Fruit fly (Drosophila melanogaster): ENCODE results near the gene CG31279.

CG31279 gene

dm6 chr3R:16423323-16423722 is 7.2 kb upstream of the CG31279 start:
- TF ChIP-seq gl (tag; optimal IDR thresholded peaks at IDR 0.05) (peak; percentile 55), CG4496 (GFP tag; IDR thresholded peaks at IDR 0.05) (peak; percentile 59; the same call in 1 of the 3 replicates), CG8159 (tag; optimal IDR thresholded peaks at IDR 0.05) (peak; percentile 25), D1 (tag; optimal IDR thresholded peaks at IDR 0.05) (no peak), CG34367 (tag; optimal IDR thresholded peaks at IDR 0.05) (peak; percentile 10), CG15710 (tag; optimal IDR thresholded peaks at IDR 0.05) (peak; percentile 3), EcR (GFP tag; optimal IDR thresholded peaks at IDR 0.05) (no peak), CG12605 (GFP tag; IDR thresholded peaks at IDR 0.05) (peak; percentile 17; the same call in 1 of the 2 replicates), CG13204 (GFP tag; optimal IDR thresholded peaks at IDR 0.05) (peak; percentile 37)

DNA sequence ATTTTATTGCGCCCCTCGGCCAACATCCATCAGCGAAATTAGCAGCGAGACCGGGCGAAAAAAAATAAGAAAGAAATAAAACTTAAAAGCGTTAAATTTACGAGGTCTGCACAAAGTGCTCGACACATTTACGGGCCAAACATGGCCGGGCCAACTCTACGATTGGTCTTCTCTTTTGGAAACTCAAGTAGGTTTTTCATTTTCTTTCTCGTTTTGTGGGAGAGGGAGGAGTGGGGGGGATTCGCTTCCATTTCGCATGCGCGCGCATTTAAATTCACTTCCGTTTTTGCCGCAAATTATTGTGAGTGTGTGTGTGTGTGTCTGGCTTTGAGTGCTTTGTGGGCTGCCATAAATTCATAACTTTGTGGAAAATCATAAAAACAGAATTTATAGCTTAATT is 3.0 kb upstream of the CG31279 start:
- TF ChIP-seq CG32121 (GFP tag; IDR thresholded peaks at IDR 0.05) (no peak), rn (GFP tag; IDR thresholded peaks at IDR 0.05) (no peak), CG8159 (tag; optimal IDR thresholded peaks at IDR 0.05) (no peak), CG34367 (tag; optimal IDR thresholded peaks at IDR 0.05) (no peak), CG14655 (GFP tag; optimal IDR thresholded peaks at IDR 0.05) (no peak), Ets98B (GFP tag; IDR thresholded peaks at IDR 0.05) (no peak), CG4496 (GFP tag; IDR thresholded peaks at IDR 0.05) (no peak), CG13204 (GFP tag; optimal IDR thresholded peaks at IDR 0.05) (no peak), Pif1B (GFP tag; optimal IDR thresholded peaks at IDR 0.05) (no peak), CG8301 (tag; optimal IDR thresholded peaks at IDR 0.05) (no peak), D1 (tag; optimal IDR thresholded peaks at IDR 0.05) (no peak), CG10348 (GFP tag; IDR thresholded peaks at IDR 0.05) (no peak), gl (tag; optimal IDR thresholded peaks at IDR 0.05) (no peak), EcR (GFP tag; optimal IDR thresholded peaks at IDR 0.05) (no peak)

- TF ChIP-seq rn (GFP tag; IDR thresholded peaks at IDR 0.05) (no peak), CG4496 (GFP tag; IDR thresholded peaks at IDR 0.05) (peak; percentile 39; the same call in 1 of the 3 replicates), Snoo (tag; optimal IDR thresholded peaks at IDR 0.05) (peak; percentile 1), CG8159 (tag; optimal IDR thresholded peaks at IDR 0.05) (peak; percentile 9), CG9948 (tag; optimal IDR thresholded peaks at IDR 0.05) (no peak), CG32121 (GFP tag; IDR thresholded peaks at IDR 0.05) (no peak), CG13204 (GFP tag; optimal IDR thresholded peaks at IDR 0.05) (no peak), gl (tag; optimal IDR thresholded peaks at IDR 0.05) (no peak), CG12605 (GFP tag; IDR thresholded peaks at IDR 0.05) (no peak), CG34367 (tag; optimal IDR thresholded peaks at IDR 0.05) (no peak)
Observed at dm6 chr3R:16431707-16432106, 1.2 kb downstream of the CG31279 start.

DNA sequence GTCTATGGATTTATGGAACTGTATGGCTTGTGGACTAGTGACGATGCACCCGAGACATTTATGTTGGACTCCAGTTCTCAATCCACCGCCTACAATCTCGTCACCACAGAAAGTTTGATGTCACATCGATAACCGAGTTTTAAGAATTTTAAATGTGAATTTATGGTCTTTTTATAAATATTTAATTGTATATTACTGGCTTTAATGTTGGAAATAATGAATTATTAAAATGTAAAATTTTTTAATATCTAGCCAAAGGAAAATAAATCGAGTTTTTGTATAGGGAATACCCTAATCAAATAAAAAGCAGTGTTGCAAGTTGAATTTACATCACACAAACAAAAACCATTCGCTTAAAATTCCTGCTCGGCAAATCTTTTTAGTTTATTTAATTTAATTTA is 2.2 kb downstream of the CG31279 start, which contains the start of gene Fntb:
Gene Fntb, plus strand, starts transcription at position 334 of the 401 bp plus-strand sequence.
- TF ChIP-seq gl (tag; optimal IDR thresholded peaks at IDR 0.05) (no peak), D1 (tag; optimal IDR thresholded peaks at IDR 0.05) (no peak), CG9948 (tag; optimal IDR thresholded peaks at IDR 0.05) (peak; percentile 57), Pif1A (GFP tag; optimal IDR thresholded peaks at IDR 0.05) (no peak), CG4496 (GFP tag; IDR thresholded peaks at IDR 0.05) (no peak), CG13204 (GFP tag; optimal IDR thresholded peaks at IDR 0.05) (no peak), CG32121 (GFP tag; IDR thresholded peaks at IDR 0.05) (peak; percentile 56), Pif1B (GFP tag; optimal IDR thresholded peaks at IDR 0.05) (no peak), CG17806 (tag; optimal IDR thresholded peaks at IDR 0.05) (peak; percentile 62), Ets98B (GFP tag; IDR thresholded peaks at IDR 0.05) (no peak; the same call in 1 of the 2 replicates), EcR (GFP tag; optimal IDR thresholded peaks at IDR 0.05) (no peak), fd96Ca (GFP tag; IDR thresholded peaks at IDR 0.05) (no peak), CG12605 (GFP tag; IDR thresholded peaks at IDR 0.05) (peak; percentile 37; the same call in 1 of the 2 replicates), CG34367 (tag; optimal IDR thresholded peaks at IDR 0.05) (peak; percentile 40), Snoo (tag; optimal IDR thresholded peaks at IDR 0.05) (peak; percentile 35), CG15710 (tag; optimal IDR thresholded peaks at IDR 0.05) (peak; percentile 68), CG14655 (GFP tag; optimal IDR thresholded peaks at IDR 0.05) (no peak), CG8301 (tag; optimal IDR thresholded peaks at IDR 0.05) (peak; percentile 66), CG10348 (GFP tag; IDR thresholded peaks at IDR 0.05) (no peak), CG8159 (tag; optimal IDR thresholded peaks at IDR 0.05) (no peak), rn (GFP tag; IDR thresholded peaks at IDR 0.05) (no peak)

dm6 chr3R:16434599-16434998 is 4.1 kb downstream of the CG31279 start, which contains the start of gene CG14881:
Gene CG14881 (plus strand): TSS chr3R:16434899.
- TF ChIP-seq Ets98B (GFP tag; IDR thresholded peaks at IDR 0.05): no peak

dm6 chr3R:16436374-16437037 is 6.0 kb downstream of the CG31279 start, which contains the start of gene mRpS33:
Gene mRpS33 (minus strand): TSS chr3R:16436597.
- no peak for TF ChIP-seq CG9948 (tag; optimal IDR thresholded peaks at IDR 0.05)

DNA sequence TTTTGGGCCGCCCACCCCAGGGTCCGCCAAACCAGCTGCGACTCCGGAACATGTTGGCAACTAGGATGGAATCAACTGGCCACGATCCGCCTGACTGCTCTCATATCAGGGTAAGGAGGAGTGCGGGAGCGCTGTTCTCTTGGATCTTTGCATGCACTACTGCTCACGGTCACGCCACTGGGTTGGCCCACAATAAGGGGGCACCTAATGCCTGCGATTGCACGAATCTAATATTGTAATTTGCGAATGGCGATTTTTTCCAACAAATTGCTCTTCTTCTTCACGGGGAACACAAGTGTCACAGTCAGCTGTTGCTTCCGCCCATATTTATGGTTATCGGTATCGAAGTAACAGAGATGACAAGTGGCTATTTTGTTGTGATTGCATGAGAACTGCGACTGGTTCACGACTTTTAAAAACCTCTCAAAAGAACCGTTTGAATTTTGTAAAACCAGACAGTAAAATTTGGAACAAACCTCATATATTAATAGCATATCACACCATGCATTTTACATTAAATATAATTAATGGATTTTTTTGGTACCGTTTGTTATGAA is 11.0 kb downstream of the CG31279 start, which contains the start of gene ema:
Gene ema, minus strand, starts transcription at position 295 of the 557 bp plus-strand sequence.
- TF ChIP-seq CG14655 (GFP tag; optimal IDR thresholded peaks at IDR 0.05): no peak
- TF ChIP-seq CG8159 (tag; optimal IDR thresholded peaks at IDR 0.05): no peak
- no peak for TF ChIP-seq Pif1A (GFP tag; optimal IDR thresholded peaks at IDR 0.05)
- peak; percentile 36; the same call in 1 of the 2 replicates for TF ChIP-seq Ets98B (GFP tag; IDR thresholded peaks at IDR 0.05)
- 0 out of 2 replicates have a peak, but pooled peaks have one; percentile 18 for TF ChIP-seq CG32121 (GFP tag; IDR thresholded peaks at IDR 0.05)
